Worm (Caenorhabditis elegans) whole organism, late embryonic: ENCODE results near the gene F09C12.8.

Experiments
- C38D4.7 ChIP-seq: fragments of 200-800 bp; sonication (Bioruptor generic); optimal IDR thresholded peaks from 2 replicates; lab custom pipeline; 2018; ENCODE audit warnings: mild to moderate bottlenecking, missing genetic modification characterization, moderate library complexity, missing compliant biosample characterization
- T23F11.4 ChIP-seq: fragments of 200-800 bp; sonication (Bioruptor generic); optimal IDR thresholded peaks from 2 replicates; lab custom pipeline; 2018; ENCODE audit warnings: mild to moderate bottlenecking, missing genetic modification characterization, missing compliant biosample characterization
- Y22D7AL.16 ChIP-seq: sonication (generic microtip); optimal IDR thresholded peaks from 2 replicates; lab custom pipeline; 2016; ENCODE audit warnings: missing genetic modification characterization, missing compliant biosample characterization
- ceh-14 ChIP-seq: sonication (generic microtip); optimal IDR thresholded peaks from 2 replicates; lab custom pipeline; 2016; ENCODE audit warnings: missing genotype, missing genetic modification characterization, missing compliant biosample characterization
- ceh-18 ChIP-seq: sonication (generic microtip); optimal IDR thresholded peaks from 2 replicates; lab custom pipeline; 2016; ENCODE audit warnings: missing genetic modification characterization, missing compliant biosample characterization
- ceh-24 ChIP-seq: sonication (generic microtip); optimal IDR thresholded peaks from 2 replicates; lab custom pipeline; 2016; ENCODE audit warnings: mild to moderate bottlenecking, missing genetic modification characterization, missing compliant biosample characterization
- ceh-34 ChIP-seq: sonication (generic microtip); optimal IDR thresholded peaks from 2 replicates; lab custom pipeline; 2016; ENCODE audit warnings: mild to moderate bottlenecking, missing genetic modification characterization, missing compliant biosample characterization
- ceh-48 ChIP-seq: sonication (generic microtip); optimal IDR thresholded peaks from 2 replicates; lab custom pipeline; 2016; ENCODE audit warnings: missing genetic modification characterization, inconsistent platforms, missing compliant biosample characterization
- ceh-9 ChIP-seq: sonication (generic microtip); optimal IDR thresholded peaks from 2 replicates; lab custom pipeline; 2016; ENCODE audit warnings: mild to moderate bottlenecking, missing genetic modification characterization, inconsistent platforms, missing compliant biosample characterization
- che-1 ChIP-seq: sonication (generic microtip); optimal IDR thresholded peaks from 2 replicates; lab custom pipeline; 2016; ENCODE audit warnings: mild to moderate bottlenecking, missing genetic modification characterization, missing compliant biosample characterization
- dmd-4 ChIP-seq: sonication (generic microtip); optimal IDR thresholded peaks from 2 replicates; lab custom pipeline; 2016; ENCODE audit warnings: borderline replicate concordance, missing genetic modification characterization, missing compliant biosample characterization
- dve-1 ChIP-seq: sonication (generic microtip); optimal IDR thresholded peaks from 2 replicates; lab custom pipeline; 2017; ENCODE audit warnings: antibody characterized with exemption, mild to moderate bottlenecking, missing genetic modification characterization, missing compliant biosample characterization
- elt-2 ChIP-seq: sonication (generic microtip); optimal IDR thresholded peaks from 2 replicates; lab custom pipeline; 2016; ENCODE audit warnings: missing genetic modification reagents, missing genetic modification characterization, missing compliant biosample characterization
- elt-4 ChIP-seq: sonication (generic microtip); optimal IDR thresholded peaks from 2 replicates; lab custom pipeline; 2016; ENCODE audit warnings: missing genetic modification characterization, missing compliant biosample characterization
- ets-4 ChIP-seq: sonication (generic microtip); optimal IDR thresholded peaks from 2 replicates; lab custom pipeline; 2016; ENCODE audit warnings: missing genetic modification characterization, missing compliant biosample characterization
- fkh-10 ChIP-seq: fragments of 150-350 bp; optimal IDR thresholded peaks from 2 replicates; lab custom pipeline; 2014; ENCODE audit warnings: missing biosample characterization, missing genetic modification reagents, missing genetic modification characterization
- fkh-6 ChIP-seq: sonication (generic microtip); optimal IDR thresholded peaks from 2 replicates; lab custom pipeline; 2016; ENCODE audit warnings: missing genetic modification characterization, missing compliant biosample characterization
- gmeb-2 ChIP-seq: sonication (generic microtip); optimal IDR thresholded peaks from 2 replicates; lab custom pipeline; 2016; ENCODE audit warnings: missing genetic modification characterization, inconsistent platforms, missing compliant biosample characterization
- hlh-13 ChIP-seq: fragments of 200-800 bp; sonication (Bioruptor generic); optimal IDR thresholded peaks from 2 replicates; lab custom pipeline; 2018; ENCODE audit warnings: mild to moderate bottlenecking, missing genetic modification characterization, missing compliant biosample characterization
- lim-6 ChIP-seq: sonication (generic microtip); optimal IDR thresholded peaks from 2 replicates; lab custom pipeline; 2016; ENCODE audit warnings: missing genetic modification characterization, missing compliant biosample characterization
- madf-2 ChIP-seq: sonication (generic microtip); optimal IDR thresholded peaks from 2 replicates; lab custom pipeline; 2017; ENCODE audit warnings: missing genetic modification characterization, missing compliant biosample characterization
- mec-3 ChIP-seq: sonication (generic microtip); optimal IDR thresholded peaks from 2 replicates; lab custom pipeline; 2016; ENCODE audit warnings: borderline replicate concordance, missing genetic modification characterization, missing compliant biosample characterization
- nfya-1 ChIP-seq: sonication (generic microtip); optimal IDR thresholded peaks from 2 replicates; lab custom pipeline; 2017; ENCODE audit warnings: missing genetic modification characterization, mild to moderate bottlenecking, missing compliant biosample characterization, antibody characterized with exemption, moderate library complexity
- nhr-11 ChIP-seq: fragments of 150-350 bp; optimal IDR thresholded peaks from 2 replicates; lab custom pipeline; 2014; ENCODE audit warnings: missing biosample characterization, missing genetic modification characterization
- nhr-232 ChIP-seq: sonication (generic microtip); optimal IDR thresholded peaks from 2 replicates; lab custom pipeline; 2016; ENCODE audit warnings: missing genetic modification characterization, missing compliant biosample characterization
- odd-2 ChIP-seq: sonication (generic microtip); optimal IDR thresholded peaks from 2 replicates; lab custom pipeline; 2017; ENCODE audit warnings: antibody characterized with exemption, mild to moderate bottlenecking, missing genetic modification characterization, missing compliant biosample characterization
- pag-3 ChIP-seq: sonication (generic microtip); optimal IDR thresholded peaks from 2 replicates; lab custom pipeline; 2016; ENCODE audit warnings: missing compliant biosample characterization, missing genetic modification characterization, borderline replicate concordance
- pha-2 ChIP-seq: sonication (generic microtip); optimal IDR thresholded peaks from 2 replicates; lab custom pipeline; 2017; ENCODE audit warnings: mild to moderate bottlenecking, missing genetic modification characterization, missing compliant biosample characterization
- pqm-1 ChIP-seq: sonication (generic microtip); optimal IDR thresholded peaks from 2 replicates; lab custom pipeline; 2016; ENCODE audit warnings: missing genetic modification characterization, missing compliant biosample characterization
- rnt-1 ChIP-seq: sonication (generic microtip); optimal IDR thresholded peaks from 2 replicates; lab custom pipeline; 2016; ENCODE audit warnings: missing genetic modification characterization, missing compliant biosample characterization
- sdc-2 ChIP-seq: sonication (generic microtip); optimal IDR thresholded peaks from 2 replicates; lab custom pipeline; 2016; ENCODE audit warnings: missing genotype, missing genetic modification characterization, missing compliant biosample characterization
- tbx-2 ChIP-seq: sonication (generic microtip); optimal IDR thresholded peaks from 2 replicates; lab custom pipeline; 2016; ENCODE audit warnings: missing genetic modification characterization, missing compliant biosample characterization
- ttx-3 ChIP-seq: sonication (generic microtip); optimal IDR thresholded peaks from 2 replicates; lab custom pipeline; 2016; ENCODE audit warnings: missing genetic modification reagents, missing genetic modification characterization, missing compliant biosample characterization
- unc-55 ChIP-seq: sonication (generic microtip); optimal IDR thresholded peaks from 2 replicates; lab custom pipeline; 2017; ENCODE audit warnings: missing biosample characterization, missing genetic modification reagents, missing genetic modification characterization
- unc-86 ChIP-seq: sonication (generic microtip); optimal IDR thresholded peaks from 2 replicates; lab custom pipeline; 2016; ENCODE audit warnings: missing genetic modification characterization, missing compliant biosample characterization
- ztf-16 ChIP-seq: sonication (generic microtip); optimal IDR thresholded peaks from 2 replicates; lab custom pipeline; 2017; ENCODE audit warnings: missing genetic modification characterization, missing compliant biosample characterization

The F09C12.8 gene

DNA sequence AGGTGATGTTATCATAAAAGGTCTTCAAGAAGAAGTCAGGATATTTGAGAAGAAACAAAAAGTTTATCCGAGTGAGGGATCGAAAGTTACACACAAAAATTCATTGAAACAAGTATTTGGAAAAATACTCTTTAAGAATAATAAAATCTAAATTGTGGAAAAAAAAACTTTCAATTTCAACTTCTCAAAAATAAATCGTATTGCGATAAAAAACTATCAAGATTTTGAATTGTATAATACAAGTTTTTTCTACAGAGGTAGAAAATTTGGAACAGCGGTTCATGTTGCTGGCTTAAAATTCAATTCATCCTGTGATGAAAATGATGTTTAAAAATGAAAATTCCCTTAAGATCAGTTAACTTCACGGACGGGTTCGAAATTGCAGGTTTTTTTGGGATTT lies at the start of gene F09C12.8:
Gene F09C12.8 (plus strand): TSS at position 301 of the 400 bp plus-strand sequence.
- no peak for TF ChIP-seq sdc-2 (tag; lab: Kevin White, UChicago)
- TF ChIP-seq, all 69 proteins: peak for 0

DNA sequence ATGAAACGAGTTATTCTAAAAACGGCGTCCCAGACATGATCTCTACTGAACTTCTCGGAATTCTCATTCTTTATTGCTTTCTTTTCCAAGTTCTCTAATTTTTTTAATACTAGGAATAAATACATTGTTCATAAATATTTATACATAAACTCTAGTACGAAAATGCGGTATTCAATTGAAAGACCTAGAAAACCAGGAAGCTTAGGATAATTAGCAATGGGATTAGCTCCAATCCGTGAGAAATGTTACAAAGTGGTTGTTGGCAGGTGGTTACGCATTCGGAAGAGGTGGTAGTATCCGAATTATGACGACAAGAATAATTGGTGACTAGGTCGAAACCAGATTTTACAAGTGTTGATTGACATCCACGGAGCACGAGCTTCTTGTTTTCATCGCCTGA lies 45.2 kb upstream of the F09C12.8 start:
- TF ChIP-seq ceh-14: no peak
- no peak for TF ChIP-seq gmeb-2 (tag; lab: Kevin White, UChicago)
- TF ChIP-seq nhr-11 (tag; lab: Kevin White, UChicago): no peak
- no peak for TF ChIP-seq ztf-16 (tag; lab: Kevin White, UChicago)
- TF ChIP-seq ceh-48 (tag; lab: Kevin White, UChicago): no peak
- TF ChIP-seq ceh-9 (tag; lab: Kevin White, UChicago): no peak
- no peak for TF ChIP-seq C38D4.7 (GFP tag; lab: Kevin White, UChicago)
- TF ChIP-seq ets-4: no peak
- no peak for TF ChIP-seq ceh-18 (tag; lab: Kevin White, UChicago)
- no peak for TF ChIP-seq lim-6 (tag; lab: Kevin White, UChicago)
- no peak for TF ChIP-seq hlh-13 (GFP tag; lab: Kevin White, UChicago)
- no peak for TF ChIP-seq Y22D7AL.16 (tag; lab: Kevin White, UChicago)
- TF ChIP-seq pag-3 (tag; lab: Kevin White, UChicago): no peak
- no peak for TF ChIP-seq pqm-1 (tag; lab: Kevin White, UChicago)
- TF ChIP-seq elt-2 (tag; lab: Kevin White, UChicago): no peak
- no peak for TF ChIP-seq ceh-34 (tag; lab: Kevin White, UChicago)
- TF ChIP-seq nhr-232 (tag; lab: Kevin White, UChicago): no peak
- no peak for TF ChIP-seq tbx-2 (tag; lab: Kevin White, UChicago)
- no peak for TF ChIP-seq ceh-24

DNA sequence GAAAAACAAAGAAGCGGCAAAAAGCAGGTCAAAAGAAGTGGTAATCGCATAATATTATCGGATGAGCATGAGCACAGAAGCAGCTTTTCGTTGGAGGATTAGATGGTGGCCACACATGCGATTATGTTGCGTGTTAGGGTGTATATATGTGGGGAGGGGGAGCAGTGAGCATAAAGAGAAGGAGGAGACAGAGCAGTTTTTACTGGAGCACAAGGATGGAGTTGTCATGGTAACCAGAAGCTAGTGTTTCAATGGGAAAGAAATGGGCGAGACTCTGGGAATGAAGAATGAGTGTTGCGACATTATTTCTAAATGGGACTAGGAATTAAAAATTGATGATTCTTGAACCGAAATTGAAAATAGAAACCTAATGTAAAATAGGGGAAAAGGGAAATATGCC lies 44.3 kb upstream of the F09C12.8 start, which contains the start of gene C27A2.8:
Gene C27A2.8 (minus strand): TSS at position 117 of the 400 bp plus-strand sequence.
- no peak for TF ChIP-seq nfya-1 (tag; lab: Kevin White, UChicago)
- TF ChIP-seq hlh-13 (GFP tag; lab: Kevin White, UChicago): no peak
- no peak for TF ChIP-seq fkh-10 (GFP tag; lab: Kevin White, UChicago)
- no peak for TF ChIP-seq C38D4.7 (GFP tag; lab: Kevin White, UChicago)
- no peak for TF ChIP-seq nhr-232 (tag; lab: Kevin White, UChicago)
- TF ChIP-seq mec-3 (tag; lab: Kevin White, UChicago): no peak
- TF ChIP-seq madf-2 (tag; lab: Kevin White, UChicago): no peak
- TF ChIP-seq elt-4 (tag; lab: Kevin White, UChicago): no peak
- TF ChIP-seq odd-2 (tag; lab: Kevin White, UChicago): no peak
- no peak for TF ChIP-seq pha-2 (tag; lab: Kevin White, UChicago)
- no peak for TF ChIP-seq ttx-3 (tag; lab: Kevin White, UChicago)
- no peak for TF ChIP-seq T23F11.4 (GFP tag; lab: Kevin White, UChicago)
- no peak for TF ChIP-seq unc-86
- TF ChIP-seq dmd-4 (tag; lab: Kevin White, UChicago): no peak
- no peak for TF ChIP-seq sdc-2 (tag; lab: Kevin White, UChicago)
- no peak for TF ChIP-seq ceh-48 (tag; lab: Kevin White, UChicago)
- TF ChIP-seq che-1: no peak

DNA sequence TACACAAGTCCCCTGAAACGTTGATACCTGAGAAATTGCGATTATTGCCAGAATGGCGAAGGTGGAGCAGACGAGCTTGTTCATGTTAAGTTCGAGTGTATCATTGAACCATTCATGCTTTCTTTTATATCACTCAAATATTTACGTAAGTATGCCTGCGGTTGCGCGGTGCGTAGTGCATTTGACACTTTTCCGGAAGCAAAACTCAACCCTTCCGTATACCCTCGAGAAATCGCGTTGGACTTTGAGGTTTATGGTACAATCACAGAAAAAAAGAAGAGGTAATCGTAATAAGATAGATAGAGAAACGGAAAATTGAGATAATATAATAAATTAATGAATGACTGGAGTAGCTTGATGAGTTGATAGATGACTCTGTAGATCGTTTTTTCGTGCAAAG lies 42.7 kb upstream of the F09C12.8 start, which contains the start of gene idpb-2:
Gene idpb-2 (minus strand): TSS at position 101 of the 400 bp plus-strand sequence.
- TF ChIP-seq fkh-10 (GFP tag; lab: Kevin White, UChicago) (no peak), dve-1 (tag; lab: Kevin White, UChicago) (no peak), fkh-6 (tag; lab: Kevin White, UChicago) (no peak), rnt-1 (tag; lab: Kevin White, UChicago) (no peak), pqm-1 (tag; lab: Kevin White, UChicago) (no peak), unc-55 (no peak), nfya-1 (tag; lab: Kevin White, UChicago) (no peak), ceh-24 (no peak), ttx-3 (tag; lab: Kevin White, UChicago) (no peak), tbx-2 (tag; lab: Kevin White, UChicago) (no peak)
